Worm (Caenorhabditis elegans): Measurements from ENCODE around the gene hrg-2.

- TF ChIP-seq fos-1 (tag; optimal IDR thresholded peaks at IDR 0.05) (no peak), egl-27 (tag; optimal IDR thresholded peaks at IDR 0.05) (no peak), pqm-1 (tag; optimal IDR thresholded peaks at IDR 0.05) (peak; percentile 61), lsy-2 (tag; optimal IDR thresholded peaks at IDR 0.05) (no peak), ama-1 (optimal IDR thresholded peaks at IDR 0.05) (no peak), lin-39 (tag; optimal IDR thresholded peaks at IDR 0.05) (no peak)
Observed at ce11 chrV:12415656-12416055, 5.3 kb upstream of the hrg-2 start, which contains the start of gene cdr-2.

All from whole organism, L4 larva.